Fruit fly (Drosophila melanogaster) whole organism, wandering third instar larva: ENCODE measurements around the gene Dif.
A peak's percentile ranks its signal among the peaks of the same experiment; 100 is the strongest.

Source experiments
- Abd-B ChIP-seq: fragments of >200 bp; optimal IDR thresholded peaks from 2 replicates; lab custom pipeline; 2017; ENCODE audit warnings: missing biosample characterization, missing genetic modification characterization
- CG32264 ChIP-seq: fragments of 200-800 bp; sonication (Bioruptor generic); optimal IDR thresholded peaks from 2 replicates; lab custom pipeline; 2016; ENCODE audit warnings: missing biosample characterization, missing genetic modification characterization
- CG9705 ChIP-seq: fragments of 200-800 bp; sonication (Bioruptor generic); optimal IDR thresholded peaks from 2 replicates; lab custom pipeline; 2018; ENCODE audit warnings: missing biosample characterization, mild to moderate bottlenecking, missing genetic modification characterization
- CrebA ChIP-seq: fragments of 200-800 bp; sonication (Bioruptor generic); optimal IDR thresholded peaks from 2 replicates; lab custom pipeline; 2016; ENCODE audit warnings: missing biosample characterization, mild to moderate bottlenecking, missing genetic modification characterization, borderline replicate concordance
- Dfd ChIP-seq: fragments of >200 bp; optimal IDR thresholded peaks from 2 replicates; lab custom pipeline; 2017; ENCODE audit warnings: missing biosample characterization, missing genetic modification characterization
- Dif ChIP-seq: fragments of 200-275, 200-300 bp; sonication (Bioruptor generic); optimal IDR thresholded peaks from 2 replicates; lab custom pipeline; 2018; ENCODE audit warnings: missing biosample characterization, missing genetic modification characterization; ENCODE audit not compliant: partially characterized antibody
- GATAd ChIP-seq: sonication (Bioruptor generic); optimal IDR thresholded peaks from 2 replicates; lab custom pipeline; 2016; ENCODE audit warnings: missing biosample characterization, missing genetic modification characterization
- HLH106 ChIP-seq: fragments of 200-800 bp; optimal IDR thresholded peaks from 3 replicates; lab custom pipeline; 2019; ENCODE audit warnings: missing biosample characterization, mild to moderate bottlenecking, missing genetic modification characterization, moderate library complexity
- Hnf4 ChIP-seq: fragments of 200-800 bp; sonication (Bioruptor generic); optimal IDR thresholded peaks from 2 replicates; lab custom pipeline; 2016; ENCODE audit warnings: missing biosample characterization, mild to moderate bottlenecking, missing genetic modification characterization
- Hr83 ChIP-seq: fragments of 200-300 bp; sonication (Bioruptor generic); optimal IDR thresholded peaks from 2 replicates; lab custom pipeline; 2016; ENCODE audit warnings: missing biosample characterization, mild to moderate bottlenecking, missing genetic modification characterization, moderate library complexity; ENCODE audit not compliant: poor library complexity, severe bottlenecking
- Jra ChIP-seq: sonication (Bioruptor generic); optimal IDR thresholded peaks from 2 replicates; lab custom pipeline; 2016; ENCODE audit warnings: missing biosample characterization, missing genetic modification characterization
- Mio ChIP-seq: sonication (Bioruptor generic); optimal IDR thresholded peaks from 2 replicates; lab custom pipeline; 2016; ENCODE audit warnings: missing biosample characterization, missing genetic modification characterization
- Myc ChIP-seq: fragments of >200 bp; optimal IDR thresholded peaks from 2 replicates; lab custom pipeline; 2017
- N ChIP-seq: fragments of >200 bp; optimal IDR thresholded peaks from 2 replicates; lab custom pipeline; 2018; ENCODE audit warnings: missing biosample characterization, missing external identifiers, missing genetic modification characterization
- OdsH ChIP-seq: fragments of 200-800 bp; sonication (Bioruptor generic); optimal IDR thresholded peaks from 2 replicates; lab custom pipeline; 2016; ENCODE audit warnings: missing biosample characterization, mild to moderate bottlenecking, missing genetic modification characterization
- Rel ChIP-seq, 2 experiments: fragments of 200-800 bp; sonication (Bioruptor generic) in 1 of 2; optimal IDR thresholded peaks; 2 replicates in 1 of 2; 3 replicates in 1 of 2; lab custom pipeline; 2016 to 2019; ENCODE audit warnings: mild to moderate bottlenecking in 2 of 2, missing biosample characterization in 2 of 2, missing genetic modification characterization in 2 of 2, moderate library complexity in 1 of 2
- Sp1 ChIP-seq: fragments of 200-800 bp; sonication (Bioruptor generic); optimal IDR thresholded peaks from 3 replicates; lab custom pipeline; 2019; ENCODE audit warnings: missing biosample characterization, mild to moderate bottlenecking, missing genetic modification characterization, moderate library complexity
- Vsx2 ChIP-seq: fragments of 200-300, 225-300 bp; sonication (Bioruptor generic); optimal IDR thresholded peaks from 2 replicates; lab custom pipeline; 2018; ENCODE audit warnings: missing biosample characterization, missing genetic modification characterization; ENCODE audit not compliant: partially characterized antibody
- br ChIP-seq: fragments of 200-800 bp; sonication (Bioruptor generic); optimal IDR thresholded peaks from 2 replicates; lab custom pipeline; 2016; ENCODE audit warnings: missing biosample characterization, missing genetic modification characterization
- brk ChIP-seq: fragments of 200-800 bp; sonication (Bioruptor generic); optimal IDR thresholded peaks from 2 replicates; lab custom pipeline; 2016; ENCODE audit warnings: missing biosample characterization, mild to moderate bottlenecking, missing genetic modification characterization
- dl ChIP-seq, 2 experiments: fragments of 175-275, 200-275 bp in 1 of 2; fragments of 200-275 bp in 1 of 2; sonication (Bioruptor generic); optimal IDR thresholded peaks; lab custom pipeline; 2018; ENCODE audit warnings: mild to moderate bottlenecking in 2 of 2, missing biosample characterization in 2 of 2, missing genetic modification characterization in 2 of 2, moderate library complexity in 2 of 2; ENCODE audit not compliant: partially characterized antibody in 2 of 2, insufficient read depth in 1 of 2
- dmrt93B ChIP-seq: fragments of 200-800 bp; sonication (Bioruptor generic); optimal IDR thresholded peaks from 2 replicates; lab custom pipeline; 2018; ENCODE audit warnings: missing biosample characterization, mild to moderate bottlenecking, missing genetic modification characterization
- ey ChIP-seq: fragments of 200-800 bp; sonication (Bioruptor generic); optimal IDR thresholded peaks from 2 replicates; lab custom pipeline; 2016; ENCODE audit warnings: missing biosample characterization, missing genetic modification characterization
- foxo ChIP-seq, 2 experiments: fragments of 200-800 bp; sonication (Bioruptor generic); optimal IDR thresholded peaks; 2 replicates in 1 of 2; 3 replicates in 1 of 2; lab custom pipeline; 2016 to 2017; ENCODE audit warnings: missing biosample characterization in 2 of 2, missing genetic modification characterization in 2 of 2
- fru ChIP-seq: fragments of 200-800 bp; sonication (Bioruptor generic); optimal IDR thresholded peaks from 3 replicates; lab custom pipeline; 2016; ENCODE audit warnings: missing biosample characterization, mild to moderate bottlenecking, missing genetic modification characterization
- h ChIP-seq: fragments of 200-800 bp; sonication (Bioruptor generic); optimal IDR thresholded peaks from 3 replicates; lab custom pipeline; 2016; ENCODE audit warnings: missing biosample characterization, mild to moderate bottlenecking, missing genetic modification characterization
- jim ChIP-seq: fragments of 175-275, 200-325 bp; sonication (Bioruptor generic); optimal IDR thresholded peaks from 2 replicates; lab custom pipeline; 2016; ENCODE audit warnings: missing biosample characterization, mild to moderate bottlenecking, missing genetic modification characterization
- lola ChIP-seq: fragments of >200 bp; optimal IDR thresholded peaks from 2 replicates; lab custom pipeline; 2017; ENCODE audit warnings: missing biosample characterization, missing genetic modification characterization
- pan ChIP-seq: fragments of >200 bp; optimal IDR thresholded peaks from 2 replicates; lab custom pipeline; 2017
- psq ChIP-seq: fragments of 200-800 bp; sonication (Bioruptor generic); optimal IDR thresholded peaks from 3 replicates; lab custom pipeline; 2017; ENCODE audit warnings: missing biosample characterization, mild to moderate bottlenecking, missing genetic modification characterization, moderate library complexity
- rgr ChIP-seq: fragments of 200-800 bp; sonication (Bioruptor generic); optimal IDR thresholded peaks from 3 replicates; lab custom pipeline; 2016; ENCODE audit warnings: missing biosample characterization, mild to moderate bottlenecking, missing genetic modification characterization
- sage ChIP-seq: fragments of 200-800 bp; sonication (Bioruptor generic); optimal IDR thresholded peaks from 2 replicates; lab custom pipeline; 2016; ENCODE audit warnings: missing biosample characterization, mild to moderate bottlenecking, missing genetic modification characterization
- sv ChIP-seq: fragments of 200-800 bp; sonication (Bioruptor generic); optimal IDR thresholded peaks from 3 replicates; lab custom pipeline; 2016; ENCODE audit warnings: missing biosample characterization, missing genetic modification characterization
- tai ChIP-seq: sonication (Bioruptor generic); optimal IDR thresholded peaks from 2 replicates; lab custom pipeline; 2016; ENCODE audit warnings: missing biosample characterization, missing genetic modification characterization
- usp ChIP-seq: fragments of >200 bp; optimal IDR thresholded peaks from 2 replicates; lab custom pipeline; 2017; ENCODE audit warnings: missing biosample characterization, missing genetic modification characterization
- woc ChIP-seq: sonication (Bioruptor generic); optimal IDR thresholded peaks from 2 replicates; lab custom pipeline; 2016; ENCODE audit warnings: missing biosample characterization, mild to moderate bottlenecking, missing genetic modification characterization

Gene Dif

DNA sequence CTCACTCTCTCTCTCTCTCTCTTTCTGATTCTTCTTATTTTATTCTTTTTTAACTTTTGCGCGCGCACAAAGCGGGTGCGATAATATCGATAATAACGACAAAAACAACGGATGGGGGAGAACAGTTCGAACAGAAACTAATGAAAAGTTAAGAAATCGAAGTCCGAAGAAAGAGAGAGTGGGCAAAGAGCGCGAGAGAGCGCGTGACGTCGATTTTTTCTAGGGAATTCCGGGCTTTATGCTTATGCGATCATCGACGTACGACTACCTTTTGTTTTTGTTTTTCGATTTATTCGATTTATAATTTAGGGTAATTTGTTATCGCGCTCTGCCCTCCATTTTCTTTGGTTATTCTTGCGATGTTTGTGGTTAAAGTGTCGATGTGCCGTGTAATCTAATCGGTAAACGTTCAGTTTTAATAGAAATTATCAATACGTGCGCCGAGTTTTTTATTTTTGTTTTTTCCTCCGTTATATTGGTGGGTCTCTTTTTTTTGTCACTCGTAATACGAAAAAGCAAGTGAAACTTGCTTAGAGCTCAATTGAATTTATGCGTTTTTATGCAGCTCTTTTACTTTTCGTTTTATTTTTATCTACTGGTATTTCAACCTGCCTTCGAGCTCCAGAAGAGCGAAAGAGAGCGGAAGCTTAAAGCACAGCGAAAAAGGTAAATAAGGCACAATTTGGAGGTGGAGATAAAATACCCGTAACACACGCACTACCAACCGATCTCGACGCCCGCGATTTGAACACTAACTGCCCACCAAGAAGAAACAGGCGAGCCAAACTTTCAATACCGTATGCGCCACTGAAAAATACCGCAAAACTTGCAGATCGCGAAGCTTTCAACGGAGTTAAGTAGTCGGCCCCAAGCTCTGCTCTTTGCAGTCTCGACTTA, 16.9 kb upstream of the Dif start, which contains the start of gene dl:
dl (minus strand) TSS at position 757 of the 897 bp plus-strand sequence.
- TF ChIP-seq CrebA (peak; percentile 33), usp (no peak), CG32264 (GFP tag; lab: Kevin White, UChicago) (no peak), N (GFP tag; lab: Kevin White, UChicago) (no peak), tai (GFP tag; lab: Kevin White, UChicago) (peak; percentile 44), Abd-B (GFP tag; lab: Kevin White, UChicago) (no peak), Mio (GFP tag; lab: Kevin White, UChicago) (no peak), Hnf4 (GFP tag; lab: Kevin White, UChicago) (no peak), rgr (no peak), fru (peak; percentile 46), Rel (GFP tag; optimal IDR thresholded peaks at IDR 0.05; lab: Kevin White, UChicago) (no peak), Rel (tag; optimal IDR thresholded peaks at IDR 0.05; lab: Kevin White, UChicago) (peak; percentile 67), Dif (GFP tag; lab: Kevin White, UChicago) (peak; percentile 88), h (GFP tag; lab: Kevin White, UChicago) (peak; percentile 83), GATAd (GFP tag; lab: Kevin White, UChicago) (no peak), Hr83 (GFP tag; lab: Kevin White, UChicago) (peak; percentile 44), jim (peak; percentile 61), OdsH (GFP tag; lab: Kevin White, UChicago) (peak; percentile 19), sage (peak; percentile 26), dl (GFP tag; optimal IDR thresholded peaks at IDR 0.05; lab: Kevin White, UChicago; ENCODE audit: insufficient read depth in 1 of 2, partially characterized antibody in 2 of 2) (peak; percentile 85), HLH106 (tag; lab: Kevin White, UChicago) (no peak), brk (GFP tag; lab: Kevin White, UChicago) (peak; percentile 7), CG9705 (GFP tag; lab: Kevin White, UChicago) (no peak), br (GFP tag; lab: Kevin White, UChicago) (peak; percentile 26), Sp1 (peak; percentile 11), Jra (GFP tag; lab: Kevin White, UChicago) (no peak), Myc (lab: Kevin White, UChicago) (no peak), woc (GFP tag; lab: Kevin White, UChicago) (peak; percentile 45), Vsx2 (GFP tag; lab: Kevin White, UChicago) (peak; percentile 19), ey (GFP tag; lab: Kevin White, UChicago) (peak; percentile 38), foxo (GFP tag; optimal IDR thresholded peaks at IDR 0.05; lab: Kevin White, UChicago) (peak in 1 of 2 experiments; percentile 47), psq (GFP tag; lab: Kevin White, UChicago) (peak; percentile 52), pan (lab: Kevin White, UChicago) (no peak)

dm6 chr2L:17448435-17448834, 15.5 kb upstream of the Dif start:
- TF ChIP-seq sv (GFP tag; lab: Kevin White, UChicago) (no peak), rgr (peak; percentile 11), Hr83 (GFP tag; lab: Kevin White, UChicago) (peak; percentile 46), dmrt93B (GFP tag; lab: Kevin White, UChicago) (no peak), dl (GFP tag; optimal IDR thresholded peaks at IDR 0.05; lab: Kevin White, UChicago; ENCODE audit: insufficient read depth in 1 of 2, partially characterized antibody in 2 of 2) (peak in 1 of 2 experiments; percentile 36), ey (GFP tag; lab: Kevin White, UChicago) (no peak), Rel (GFP tag; optimal IDR thresholded peaks at IDR 0.05; lab: Kevin White, UChicago) (no peak), Rel (tag; optimal IDR thresholded peaks at IDR 0.05; lab: Kevin White, UChicago) (peak; percentile 20), lola (GFP tag; lab: Kevin White, UChicago) (no peak), Dif (GFP tag; lab: Kevin White, UChicago) (peak; percentile 26), Dfd (GFP tag; lab: Kevin White, UChicago) (peak; percentile 66)
